Worm (Caenorhabditis elegans): ENCODE data around the gene trip-4.

ce11 chrII:15071571-15071970 lies 32.4 kb downstream of the trip-4 start, which contains the start of gene Y53F4B.18:
- no peak for TF ChIP-seq dao-5 (tag; optimal IDR thresholded peaks at IDR 0.05)
- no peak for TF ChIP-seq him-1 (tag; optimal IDR thresholded peaks at IDR 0.05)

All from whole organism, L4/young adult.